Worm (Caenorhabditis elegans) whole organism, L4 larva: ENCODE results near the gene fbxa-81.

Source experiments
- F10B5.3 ChIP-seq: sonication (generic microtip); optimal IDR thresholded peaks from 2 replicates; lab custom pipeline; 2016; ENCODE audit warnings: mild to moderate bottlenecking, missing genetic modification characterization, missing compliant biosample characterization
- F26F4.8 ChIP-seq: fragments of 200-800 bp; sonication (Bioruptor generic); conservative IDR thresholded peaks from 2 replicates; pipeline ENCODE4 v1.3.6; 2022; ENCODE audit warnings: missing genetic modification characterization, missing compliant biosample characterization
- F44E2.7 ChIP-seq: fragments of 200-800 bp; sonication (Bioruptor generic); IDR thresholded peaks from 2 replicates; pipeline ENCODE4 v2.1.2; 2022; ENCODE audit warnings: missing genetic modification characterization, missing compliant biosample characterization
- Y75B8A.6 ChIP-seq: fragments of 200-800 bp; sonication (Bioruptor generic); IDR thresholded peaks from 2 replicates; pipeline ENCODE4 v1.3.6; 2022; ENCODE audit warnings: missing genetic modification reagents, missing genetic modification characterization, missing compliant biosample characterization
- ZK337.2 ChIP-seq: fragments of 200-800 bp; sonication (Bioruptor generic); IDR thresholded peaks from 2 replicates; pipeline ENCODE4 v1.3.6; 2022; ENCODE audit warnings: missing genetic modification reagents, missing genetic modification characterization, missing compliant biosample characterization
- aha-1 ChIP-seq: fragments of 150-350 bp; peaks from one replicate; lab custom pipeline; 2014; ENCODE audit warnings: missing biosample characterization, missing genetic modification characterization
- ceh-20 ChIP-seq: fragments of 200-800 bp; sonication (Bioruptor generic); IDR thresholded peaks from 2 replicates; pipeline ENCODE4 v1.3.6; 2022; ENCODE audit warnings: missing genetic modification reagents, missing genetic modification characterization, missing compliant biosample characterization
- ceh-32 ChIP-seq: sonication (generic microtip); optimal IDR thresholded peaks from 2 replicates; lab custom pipeline; 2016; ENCODE audit warnings: mild to moderate bottlenecking, missing genetic modification characterization, missing compliant biosample characterization; ENCODE audit not compliant: poor library complexity
- ceh-62 ChIP-seq: sonication (generic microtip); optimal IDR thresholded peaks from 2 replicates; lab custom pipeline; 2017; ENCODE audit warnings: missing biosample characterization, missing genetic modification characterization
- ctbp-1 ChIP-seq: fragments of 200-800 bp; sonication (Bioruptor generic); IDR thresholded peaks from 2 replicates; pipeline ENCODE4 v1.3.6; 2022; ENCODE audit warnings: missing genetic modification reagents, missing genetic modification characterization, missing compliant biosample characterization
- daf-16 ChIP-seq, 3 experiments: sonication (generic microtip); optimal IDR thresholded peaks; 2 replicates each; lab custom pipeline; 2016 to 2017; ENCODE audit warnings: missing genetic modification characterization in 3 of 3, missing genetic modification reagents in 3 of 3, mild to moderate bottlenecking in 2 of 3, missing compliant biosample characterization in 2 of 3, missing biosample characterization in 1 of 3, moderate library complexity in 1 of 3
- daf-8 ChIP-seq: fragments of 200-800 bp; sonication (Bioruptor generic); IDR thresholded peaks from 2 replicates; pipeline ENCODE4 v1.3.6; 2022; ENCODE audit warnings: missing genetic modification characterization, missing compliant biosample characterization
- dmd-6 ChIP-seq: fragments of 200-800 bp; sonication (Bioruptor generic); IDR thresholded peaks from 2 replicates; pipeline ENCODE4 v1.3.6; 2022; ENCODE audit warnings: missing genetic modification reagents, missing genetic modification characterization, missing compliant biosample characterization
- dmd-9 ChIP-seq: fragments of 200-800 bp; sonication (Bioruptor generic); IDR thresholded peaks from 2 replicates; pipeline ENCODE4 v1.3.6; 2022; ENCODE audit warnings: missing genetic modification reagents, missing genetic modification characterization, missing compliant biosample characterization
- hif-1 ChIP-seq, 2 experiments: sonication (generic microtip); optimal IDR thresholded peaks; 2 replicates each; lab custom pipeline; 2016 to 2017; ENCODE audit warnings: missing compliant biosample characterization in 2 of 2, missing genetic modification characterization in 2 of 2, missing genetic modification reagents in 2 of 2, missing genotype in 2 of 2, mild to moderate bottlenecking in 1 of 2
- hlh-11 ChIP-seq: fragments of 200-800 bp; sonication (Bioruptor generic); optimal IDR thresholded peaks from 2 replicates; lab custom pipeline; 2018; ENCODE audit warnings: mild to moderate bottlenecking, missing genetic modification characterization, missing compliant biosample characterization
- hlh-30 ChIP-seq: sonication (generic microtip); optimal IDR thresholded peaks from 2 replicates; lab custom pipeline; 2017; ENCODE audit warnings: antibody characterized with exemption, mild to moderate bottlenecking, missing genetic modification characterization, missing compliant biosample characterization; ENCODE audit not compliant: insufficient read depth
- hmg-1.1 ChIP-seq: fragments of 200-800 bp; sonication (Bioruptor generic); IDR thresholded peaks from 2 replicates; pipeline ENCODE4 v1.3.6; 2022; ENCODE audit warnings: missing genetic modification reagents, missing genetic modification characterization, missing compliant biosample characterization
- lin-15B ChIP-seq: fragments of 150-350 bp; sonication (generic microtip); optimal IDR thresholded peaks from 3 replicates; lab custom pipeline; 2014; ENCODE audit warnings: missing biosample characterization, missing genetic modification characterization
- lsy-2 ChIP-seq, 2 experiments: fragments of 150-350 bp in 1 of 2; sonication (generic microtip) in 1 of 2; optimal IDR thresholded peaks; 2 replicates each; lab custom pipeline; 2014 to 2017; ENCODE audit warnings: missing biosample characterization in 2 of 2, missing genetic modification characterization in 2 of 2
- mdl-1 ChIP-seq, 2 experiments: fragments of 150-350 bp in 1 of 2; sonication (generic microtip) in 1 of 2; optimal IDR thresholded peaks; 2 replicates each; lab custom pipeline; 2014 to 2017; ENCODE audit warnings: missing biosample characterization in 2 of 2, missing genetic modification characterization in 2 of 2
- mdt-29 ChIP-seq: fragments of 200-800 bp; sonication (Bioruptor generic); IDR thresholded peaks from 2 replicates; pipeline ENCODE4 v1.3.6; 2022; ENCODE audit warnings: missing genetic modification reagents, missing genetic modification characterization, missing compliant biosample characterization
- mxl-2 ChIP-seq: fragments of 200-800 bp; sonication (Bioruptor generic); conservative IDR thresholded peaks from 2 replicates; pipeline ENCODE4 v1.3.6; 2022; ENCODE audit warnings: missing genetic modification reagents, missing genetic modification characterization, missing compliant biosample characterization
- mxl-3 ChIP-seq: fragments of 200-800 bp; sonication (Bioruptor generic); optimal IDR thresholded peaks from 2 replicates; lab custom pipeline; 2018; ENCODE audit warnings: mild to moderate bottlenecking, missing genetic modification characterization, missing compliant biosample characterization
- nhr-10 ChIP-seq: fragments of 150-350 bp; optimal IDR thresholded peaks from 2 replicates; lab custom pipeline; 2014; ENCODE audit warnings: missing biosample characterization, missing genetic modification characterization
- nhr-111 ChIP-seq: fragments of 200-800 bp; sonication (Bioruptor generic); optimal IDR thresholded peaks from 2 replicates; lab custom pipeline; 2018; ENCODE audit warnings: mild to moderate bottlenecking, missing genetic modification characterization, missing compliant biosample characterization
- nhr-25 ChIP-seq: sonication (generic microtip); optimal IDR thresholded peaks from 2 replicates; lab custom pipeline; 2017; ENCODE audit warnings: missing genetic modification characterization, mild to moderate bottlenecking, missing compliant biosample characterization, antibody characterized with exemption, moderate library complexity, borderline replicate concordance; ENCODE audit not compliant: insufficient read depth
- nhr-28 ChIP-seq: fragments of 150-350 bp; optimal IDR thresholded peaks from 2 replicates; lab custom pipeline; 2014; ENCODE audit warnings: missing biosample characterization, missing genetic modification characterization
- nhr-41 ChIP-seq: fragments of 200-800 bp; sonication (Bioruptor generic); IDR thresholded peaks from 2 replicates; pipeline ENCODE4 v1.3.6; 2022; ENCODE audit warnings: missing genetic modification reagents, missing genetic modification characterization, missing compliant biosample characterization
- nhr-48 ChIP-seq: sonication (generic microtip); optimal IDR thresholded peaks from 2 replicates; lab custom pipeline; 2016; ENCODE audit warnings: mild to moderate bottlenecking, missing genetic modification characterization, missing compliant biosample characterization
- nhr-6 ChIP-seq: fragments of 150-350 bp; optimal IDR thresholded peaks from 2 replicates; lab custom pipeline; 2014; ENCODE audit warnings: missing biosample characterization, missing genetic modification characterization
- php-3 ChIP-seq: fragments of 200-800 bp; sonication (Bioruptor generic); IDR thresholded peaks from 2 replicates; pipeline ENCODE4 v1.3.6; 2022; ENCODE audit warnings: missing genetic modification reagents, missing genetic modification characterization, missing compliant biosample characterization
- pqm-1 ChIP-seq: sonication (generic microtip); optimal IDR thresholded peaks from 2 replicates; lab custom pipeline; 2017; ENCODE audit warnings: missing biosample characterization, missing genetic modification characterization
- saeg-2 ChIP-seq: fragments of 200-800 bp; sonication (Bioruptor generic); IDR thresholded peaks from 2 replicates; pipeline ENCODE4 v1.3.6; 2022; ENCODE audit warnings: missing genetic modification reagents, missing genetic modification characterization, missing compliant biosample characterization
- set-16 ChIP-seq: fragments of 200-800 bp; sonication (Bioruptor generic); IDR thresholded peaks from 2 replicates; pipeline ENCODE4 v1.3.6; 2022; ENCODE audit warnings: missing genetic modification reagents, missing genetic modification characterization, missing compliant biosample characterization
- skn-1 ChIP-seq: fragments of 150-350 bp; optimal IDR thresholded peaks from 2 replicates; lab custom pipeline; 2014; ENCODE audit warnings: missing biosample characterization, missing genetic modification characterization
- spr-1 ChIP-seq: sonication (generic microtip); optimal IDR thresholded peaks from 2 replicates; lab custom pipeline; 2016; ENCODE audit warnings: mild to moderate bottlenecking, missing genetic modification characterization, missing compliant biosample characterization
- tra-1 ChIP-seq: fragments of 200-800 bp; sonication (Bioruptor generic); IDR thresholded peaks from 2 replicates; pipeline ENCODE4 v1.3.6; 2022; ENCODE audit warnings: missing genetic modification reagents, missing genetic modification characterization, missing compliant biosample characterization
- unc-62 ChIP-seq, 3 experiments: fragments of 150-350 bp in 1 of 3; sonication (generic microtip); optimal IDR thresholded peaks in 2 of 3; peaks in 1 of 3; 1 replicate in 1 of 3; 2 replicates in 2 of 3; lab custom pipeline; 2014 to 2017; ENCODE audit warnings: missing biosample characterization in 3 of 3, missing genetic modification characterization in 3 of 3, missing genetic modification reagents in 3 of 3, missing genotype in 1 of 3
- zfp-2 ChIP-seq: sonication (generic microtip); optimal IDR thresholded peaks from 2 replicates; lab custom pipeline; 2016; ENCODE audit warnings: mild to moderate bottlenecking, missing genetic modification characterization, missing compliant biosample characterization
- zip-11 ChIP-seq: fragments of 200-800 bp; sonication (Bioruptor generic); IDR thresholded peaks from 2 replicates; pipeline ENCODE4 v1.3.6; 2022; ENCODE audit warnings: missing genetic modification characterization, missing compliant biosample characterization

Gene fbxa-81

ce11 chrX:14503282-14503681 lies 38.6 kb downstream of the fbxa-81 start:
- TF ChIP-seq tra-1 (GFP tag; lab: Robert Waterston, UW) (peak; percentile 58; the same call in 1 of the 2 replicates), F10B5.3 (tag; lab: Kevin White, UChicago) (no peak), lsy-2 (tag; optimal IDR thresholded peaks at IDR 0.05; lab: Kevin White, UChicago) (peak in 1 of 2 experiments; percentile 3), nhr-41 (GFP tag; lab: Robert Waterston, UW) (no peak), hlh-30 (peak; percentile 25), pqm-1 (tag; lab: Kevin White, UChicago) (no peak), set-16 (GFP tag; lab: Robert Waterston, UW) (no peak), dmd-6 (GFP tag; lab: Robert Waterston, UW) (peak; percentile 52), mdl-1 (tag; optimal IDR thresholded peaks at IDR 0.05; lab: Kevin White, UChicago) (no peak), nhr-6 (tag; lab: Kevin White, UChicago) (no peak), ctbp-1 (GFP tag; lab: Robert Waterston, UW) (no peak), zip-11 (GFP tag; lab: Robert Waterston, UW) (no peak), aha-1 (tag; lab: Kevin White, UChicago) (no peak), F44E2.7 (GFP tag; lab: Robert Waterston, UW) (no peak), dmd-9 (GFP tag; lab: Robert Waterston, UW) (no peak), nhr-111 (GFP tag; lab: Kevin White, UChicago) (no peak), ceh-62 (no peak), php-3 (GFP tag; lab: Robert Waterston, UW) (no peak), hmg-1.1 (GFP tag; lab: Robert Waterston, UW) (no peak), nhr-48 (tag; lab: Kevin White, UChicago) (peak; percentile 18), F26F4.8 (no peak), zfp-2 (no peak), ceh-32 (tag; lab: Kevin White, UChicago) (no peak), spr-1 (no peak), nhr-25 (no peak), ceh-20 (no peak), hif-1 (tag; optimal IDR thresholded peaks at IDR 0.05; lab: Kevin White, UChicago) (no peak), nhr-28 (peak; percentile 31), hlh-11 (tag; lab: Kevin White, UChicago) (peak; percentile 69), mdt-29 (GFP tag; lab: Robert Waterston, UW) (no peak), skn-1 (tag; lab: Kevin White, UChicago) (no peak), daf-8 (no peak), mxl-3 (GFP tag; lab: Kevin White, UChicago) (peak; percentile 7), unc-62 (GFP tag; optimal IDR thresholded peaks at IDR 0.05 in 1 of 2; lab: Kevin White, UChicago) (peak in 1 of 2 experiments; percentile 19), unc-62 (tag; optimal IDR thresholded peaks at IDR 0.05; lab: Kevin White, UChicago) (no peak), lin-15B (tag; lab: Kevin White, UChicago) (no peak), saeg-2 (GFP tag; lab: Robert Waterston, UW) (no peak), nhr-10 (tag; lab: Kevin White, UChicago) (no peak), ZK337.2 (no peak), Y75B8A.6 (GFP tag; lab: Robert Waterston, UW) (no peak), daf-16 (GFP tag; optimal IDR thresholded peaks at IDR 0.05; lab: Kevin White, UChicago) (peak in 1 of 2 experiments; percentile 56), daf-16 (tag; optimal IDR thresholded peaks at IDR 0.05; lab: Kevin White, UChicago) (no peak), mxl-2 (no peak)
